Worm (Caenorhabditis elegans) whole organism, L4/young adult: ENCODE data around the gene Y53C12B.1.

Source experiments
- W03F9.2 ChIP-seq: fragments of 150-350 bp; optimal IDR thresholded peaks from 2 replicates; lab custom pipeline; 2014; ENCODE audit warnings: missing biosample characterization, missing genetic modification characterization
- dao-5 ChIP-seq: sonication (generic microtip); optimal IDR thresholded peaks from 2 replicates; lab custom pipeline; 2016; ENCODE audit warnings: missing genotype, missing genetic modification characterization, moderate library complexity, missing compliant biosample characterization
- him-1 ChIP-seq: sonication (generic microtip); optimal IDR thresholded peaks from 2 replicates; lab custom pipeline; 2016; ENCODE audit warnings: missing genotype, missing genetic modification reagents, missing genetic modification characterization, missing compliant biosample characterization

ce11 chrII:9746069-9746468, at the start of gene Y53C12B.1, which contains the start of gene nos-3:
- peak; percentile 14 for TF ChIP-seq him-1 (tag; lab: Kevin White, UChicago)
- TF ChIP-seq dao-5 (tag; lab: Kevin White, UChicago) = no peak
- TF ChIP-seq W03F9.2 (tag; lab: Kevin White, UChicago) = peak; percentile 85
